Fruit fly (Drosophila melanogaster) whole organism, embryonic: ENCODE measurements around the gene pyd.
A peak's percentile ranks its signal among the peaks of the same experiment; 100 is the strongest.

Source experiments
- CG10462 ChIP-seq: fragments of 200-800 bp; sonication (Bioruptor generic); optimal IDR thresholded peaks from 2 replicates; lab custom pipeline; 2016; ENCODE audit warnings: missing biosample characterization, missing genetic modification characterization
- CG12071 ChIP-seq: fragments of 200-800 bp; sonication (Bioruptor generic); optimal IDR thresholded peaks from 3 replicates; lab custom pipeline; 2018; ENCODE audit warnings: missing biosample characterization, mild to moderate bottlenecking, missing genetic modification characterization
- CG12236 ChIP-seq: fragments of 200-800 bp; sonication (Bioruptor generic); optimal IDR thresholded peaks from 2 replicates; lab custom pipeline; 2016; ENCODE audit warnings: missing biosample characterization, missing genetic modification characterization
- CG1792 ChIP-seq: fragments of 200-800 bp; sonication (Bioruptor generic); optimal IDR thresholded peaks from 2 replicates; lab custom pipeline; 2016; ENCODE audit warnings: missing biosample characterization, missing genetic modification characterization
- CG2712 ChIP-seq: fragments of 200-800 bp; optimal IDR thresholded peaks from 3 replicates; lab custom pipeline; 2019; ENCODE audit warnings: missing biosample characterization, mild to moderate bottlenecking, missing genetic modification characterization, moderate library complexity
- CG34224 ChIP-seq: fragments of 200-800 bp; sonication (Bioruptor generic); IDR thresholded peaks from 3 replicates; pipeline ENCODE4 v1.3.6; 2022; ENCODE audit warnings: missing biosample characterization, missing genetic modification characterization; ENCODE audit not compliant: partially characterized antibody
- CG6791 ChIP-seq: fragments of 200-800 bp; sonication (Bioruptor generic); IDR thresholded peaks from 3 replicates; pipeline ENCODE4 v1.3.6; 2022; ENCODE audit warnings: missing biosample characterization, missing genetic modification characterization; ENCODE audit not compliant: partially characterized antibody
- CG6854 ChIP-seq: fragments of 200-800 bp; sonication (Bioruptor generic); optimal IDR thresholded peaks from 3 replicates; lab custom pipeline; 2017; ENCODE audit warnings: missing biosample characterization, mild to moderate bottlenecking, missing genetic modification characterization
- CG7786 ChIP-seq: fragments of 200-800 bp; sonication (Bioruptor generic); optimal IDR thresholded peaks from 2 replicates; lab custom pipeline; 2016; ENCODE audit warnings: missing biosample characterization, missing genetic modification characterization
- CG7963 ChIP-seq: fragments of 200-800 bp; sonication (Bioruptor generic); IDR thresholded peaks from 3 replicates; pipeline ENCODE4 v1.3.6; 2022; ENCODE audit warnings: missing biosample characterization, missing genetic modification characterization; ENCODE audit not compliant: partially characterized antibody
- CG7987 ChIP-seq: fragments of 200-800 bp; sonication (Bioruptor generic); optimal IDR thresholded peaks from 2 replicates; lab custom pipeline; 2018; ENCODE audit warnings: missing biosample characterization, mild to moderate bottlenecking, missing genetic modification characterization, moderate library complexity
- CG9817 ChIP-seq: fragments of 200-800 bp; sonication (Bioruptor generic); optimal IDR thresholded peaks from 2 replicates; lab custom pipeline; 2018; ENCODE audit warnings: missing biosample characterization, mild to moderate bottlenecking, missing genetic modification characterization, moderate library complexity
- Camta ChIP-seq: fragments of 200-800 bp; sonication (Bioruptor generic); optimal IDR thresholded peaks from 2 replicates; lab custom pipeline; 2016; ENCODE audit warnings: missing biosample characterization, missing genetic modification characterization
- D ChIP-seq, 2 experiments: fragments of 200-800 bp in 1 of 2; fragments of >200 bp in 1 of 2; sonication (Bioruptor generic) in 1 of 2; optimal IDR thresholded peaks; 2 replicates in 1 of 2; 3 replicates in 1 of 2; lab custom pipeline; 2017; ENCODE audit warnings: mild to moderate bottlenecking in 1 of 2, missing biosample characterization in 1 of 2, missing genetic modification characterization in 1 of 2, missing genetic modification reagents in 1 of 2
- D19A ChIP-seq: fragments of 200-800 bp; optimal IDR thresholded peaks from 3 replicates; lab custom pipeline; 2019; ENCODE audit warnings: missing biosample characterization, mild to moderate bottlenecking, missing genetic modification characterization, moderate library complexity
- Dad ChIP-seq: fragments of 200-800 bp; sonication (Bioruptor generic); optimal IDR thresholded peaks from 3 replicates; lab custom pipeline; 2016; ENCODE audit warnings: missing biosample characterization, missing genetic modification characterization
- Deaf1 ChIP-seq: fragments of 200-800 bp; optimal IDR thresholded peaks from 3 replicates; lab custom pipeline; 2019; ENCODE audit warnings: missing biosample characterization, mild to moderate bottlenecking, missing genetic modification characterization, moderate library complexity
- Dref ChIP-seq: fragments of 200-800 bp; sonication (Bioruptor generic); IDR thresholded peaks from 2 replicates; pipeline ENCODE4 v1.3.6; 2022; ENCODE audit warnings: missing biosample characterization, missing genetic modification characterization
- E2f1 ChIP-seq: fragments of 200-800 bp; sonication (Bioruptor generic); IDR thresholded peaks from 2 replicates; pipeline ENCODE4 v1.3.6; 2022; ENCODE audit warnings: missing biosample characterization, missing genetic modification characterization
- Elba2 ChIP-seq: fragments of 200-800 bp; sonication (Bioruptor generic); optimal IDR thresholded peaks from 3 replicates; lab custom pipeline; 2016; ENCODE audit warnings: missing biosample characterization, missing genetic modification characterization
- HmgZ ChIP-seq: fragments of 200-800 bp; sonication (Bioruptor generic); optimal IDR thresholded peaks from 2 replicates; lab custom pipeline; 2018; ENCODE audit warnings: missing biosample characterization, mild to moderate bottlenecking, missing genetic modification characterization
- Max ChIP-seq: fragments of 200-800 bp; sonication (Bioruptor generic); optimal IDR thresholded peaks from 2 replicates; lab custom pipeline; 2016; ENCODE audit warnings: missing biosample characterization, mild to moderate bottlenecking, missing genetic modification characterization
- Med ChIP-seq: fragments of 200-800 bp; sonication (Bioruptor generic); peaks from one replicate; lab custom pipeline; 2016; ENCODE audit warnings: missing biosample characterization, missing genetic modification characterization, mild to moderate bottlenecking, inconsistent platforms, moderate library complexity
- NFAT ChIP-seq: fragments of 200-800 bp; sonication (Bioruptor generic); IDR thresholded peaks from 2 replicates; pipeline ENCODE4 v1.3.6; 2022; ENCODE audit warnings: missing biosample characterization, missing genetic modification characterization
- Optix ChIP-seq: fragments of 200-800 bp; sonication (Bioruptor generic); IDR thresholded peaks from 3 replicates; pipeline ENCODE4 v1.3.6; 2022; ENCODE audit warnings: missing biosample characterization, missing genetic modification characterization
- Pdp1 ChIP-seq, 2 experiments: fragments of 200-800 bp; sonication (Bioruptor generic); optimal IDR thresholded peaks; 3 replicates each; lab custom pipeline; 2016; ENCODE audit warnings: missing biosample characterization in 2 of 2, missing genetic modification characterization in 2 of 2, mild to moderate bottlenecking in 1 of 2, moderate library complexity in 1 of 2
- Ptx1 ChIP-seq: fragments of 200-800 bp; sonication (Bioruptor generic); IDR thresholded peaks from 2 replicates; pipeline ENCODE4 v1.3.6; 2022; ENCODE audit warnings: missing biosample characterization, missing genetic modification characterization
- ab ChIP-seq: fragments of 200-800 bp; sonication (Bioruptor generic); optimal IDR thresholded peaks from 2 replicates; lab custom pipeline; 2016; ENCODE audit warnings: missing biosample characterization, missing genetic modification characterization
- bab2 ChIP-seq: fragments of 200-800 bp; sonication (Bioruptor generic); optimal IDR thresholded peaks from 2 replicates; lab custom pipeline; 2016; ENCODE audit warnings: missing biosample characterization, missing genetic modification characterization
- bowl ChIP-seq: fragments of 200-800 bp; sonication (Bioruptor generic); IDR thresholded peaks from 2 replicates; pipeline ENCODE4 v1.3.6; 2022; ENCODE audit warnings: missing biosample characterization, missing genetic modification characterization
- chinmo ChIP-seq: fragments of 200-800 bp; sonication (Bioruptor generic); IDR thresholded peaks from 4 replicates; pipeline ENCODE4 v1.3.6; 2022; ENCODE audit warnings: missing biosample characterization, missing genetic modification characterization; ENCODE audit not compliant: partially characterized antibody
- danr ChIP-seq: fragments of 200-800 bp; sonication (Bioruptor generic); IDR thresholded peaks from 2 replicates; pipeline ENCODE4 v1.3.6; 2022; ENCODE audit warnings: missing biosample characterization, missing genetic modification characterization
- fd64A ChIP-seq: fragments of 200-800 bp; sonication (Bioruptor generic); optimal IDR thresholded peaks from 3 replicates; lab custom pipeline; 2018; ENCODE audit warnings: missing biosample characterization, mild to moderate bottlenecking, missing genetic modification characterization
- gro ChIP-seq: fragments of 200-800 bp; sonication (Bioruptor generic); optimal IDR thresholded peaks from 2 replicates; lab custom pipeline; 2016; ENCODE audit warnings: missing biosample characterization, missing genetic modification characterization
- gsb-n ChIP-seq: fragments of 200-800 bp; sonication (Bioruptor generic); optimal IDR thresholded peaks from 3 replicates; lab custom pipeline; 2018; ENCODE audit warnings: missing biosample characterization, mild to moderate bottlenecking, missing genetic modification characterization
- jigr1 ChIP-seq: fragments of 200-800 bp; sonication (Bioruptor generic); IDR thresholded peaks from 3 replicates; pipeline ENCODE4 v1.3.6; 2022; ENCODE audit warnings: missing biosample characterization, missing genetic modification characterization
- kni ChIP-seq: fragments of 200-800 bp; sonication (Bioruptor generic); optimal IDR thresholded peaks from 3 replicates; lab custom pipeline; 2017; ENCODE audit warnings: mild to moderate bottlenecking, missing biosample characterization, missing genetic modification reagents, missing genetic modification characterization
- lola ChIP-seq, 3 experiments: fragments of >200 bp in 2 of 3; fragments of 200-800 bp in 1 of 3; sonication (Bioruptor generic) in 1 of 3; optimal IDR thresholded peaks; 2 replicates each; lab custom pipeline; 2017 to 2019; ENCODE audit warnings: missing biosample characterization in 3 of 3, missing genetic modification characterization in 3 of 3, mild to moderate bottlenecking in 1 of 3, moderate library complexity in 1 of 3
- mld ChIP-seq: fragments of 200-800 bp; sonication (Bioruptor generic); IDR thresholded peaks from 3 replicates; pipeline ENCODE4 v1.3.6; 2022; ENCODE audit warnings: missing biosample characterization, missing genetic modification characterization; ENCODE audit not compliant: partially characterized antibody
- pan ChIP-seq, 4 experiments: fragments of >200 bp in 3 of 4; fragments of 200-800 bp in 1 of 4; sonication (Bioruptor generic) in 1 of 4; optimal IDR thresholded peaks in 3 of 4; IDR thresholded peaks in 1 of 4; 2 replicates each; pipeline versions ENCODE4 v1.3.6 to Lab custom; 2017 to 2022; ENCODE audit warnings: missing biosample characterization in 2 of 4, missing genetic modification characterization in 2 of 4, mixed read lengths in 1 of 4
- pho ChIP-seq: fragments of 200-800 bp; sonication (Bioruptor generic); optimal IDR thresholded peaks from 2 replicates; lab custom pipeline; 2016; ENCODE audit warnings: missing biosample characterization, missing genetic modification characterization
- psq ChIP-seq: fragments of 200-800 bp; sonication (Bioruptor generic); optimal IDR thresholded peaks from 2 replicates; lab custom pipeline; 2017; ENCODE audit warnings: missing biosample characterization, missing genetic modification characterization
- schlank ChIP-seq: fragments of 200-800 bp; sonication (Bioruptor generic); optimal IDR thresholded peaks from 2 replicates; lab custom pipeline; 2018; ENCODE audit warnings: missing biosample characterization, mild to moderate bottlenecking, missing genetic modification characterization
- slou ChIP-seq: fragments of 200-800 bp; sonication (Bioruptor generic); optimal IDR thresholded peaks from 3 replicates; lab custom pipeline; 2016; ENCODE audit warnings: missing biosample characterization, missing genetic modification characterization
- stc ChIP-seq: fragments of 200-800 bp; sonication (Bioruptor generic); IDR thresholded peaks from 2 replicates; pipeline ENCODE4 v1.3.6; 2022; ENCODE audit warnings: missing biosample characterization, missing genetic modification characterization
- stwl ChIP-seq: fragments of 200-800 bp; sonication (Bioruptor generic); optimal IDR thresholded peaks from 3 replicates; lab custom pipeline; 2018; ENCODE audit warnings: missing biosample characterization, mild to moderate bottlenecking, missing genetic modification characterization, moderate library complexity
- trem ChIP-seq: fragments of 200-800 bp; optimal IDR thresholded peaks from 3 replicates; lab custom pipeline; 2019; ENCODE audit warnings: missing biosample characterization, mild to moderate bottlenecking, missing genetic modification characterization, moderate library complexity
- vnd ChIP-seq: fragments of 200-800 bp; sonication (Bioruptor generic); IDR thresholded peaks from 3 replicates; pipeline ENCODE4 v1.3.6; 2022; ENCODE audit warnings: missing biosample characterization, missing genetic modification characterization; ENCODE audit not compliant: partially characterized antibody
- yki ChIP-seq: fragments of >200 bp; optimal IDR thresholded peaks from 3 replicates; lab custom pipeline; 2018

The pyd gene

dm6 chr3R:8863094-8863865 is 68.4 kb downstream of the pyd start (continued):
- TF ChIP-seq CG6854 (GFP tag; lab: Kevin White, UChicago) (no peak), CG7987 (GFP tag; lab: Kevin White, UChicago) (no peak), HmgZ (tag; lab: Kevin White, UChicago) (no peak), danr (no peak), chinmo (no peak), mld (GFP tag; lab: Robert Waterston, UW) (no peak), schlank (tag; lab: Kevin White, UChicago) (no peak), Deaf1 (tag; lab: Kevin White, UChicago) (no peak), CG2712 (peak; percentile 0), CG7786 (no peak), bowl (GFP tag; lab: Robert Waterston, UW) (no peak), stc (GFP tag; lab: Robert Waterston, UW) (no peak), CG10462 (GFP tag; lab: Kevin White, UChicago) (no peak), D (optimal IDR thresholded peaks at IDR 0.05; lab: Kevin White, UChicago) (no peak), D (GFP tag; optimal IDR thresholded peaks at IDR 0.05; lab: Kevin White, UChicago) (no peak), kni (GFP tag; lab: Kevin White, UChicago) (no peak), ab (GFP tag; lab: Kevin White, UChicago) (no peak), Pdp1 (GFP tag; optimal IDR thresholded peaks at IDR 0.05; lab: Kevin White, UChicago) (no peak), CG12071 (GFP tag; lab: Kevin White, UChicago) (no peak), vnd (GFP tag; lab: Robert Waterston, UW) (no peak), NFAT (GFP tag; lab: Robert Waterston, UW) (no peak), Med (GFP tag; lab: Kevin White, UChicago) (peak; percentile 72), CG1792 (GFP tag; lab: Kevin White, UChicago) (no peak), pan (optimal IDR thresholded peaks at IDR 0.05; lab: Kevin White, UChicago) (no peak), pan (GFP tag; optimal IDR thresholded peaks at IDR 0.05 in 1 of 2, IDR thresholded peaks at IDR 0.05 in 1 of 2) (no peak), gsb-n (tag; lab: Kevin White, UChicago) (peak; percentile 8), CG9817 (tag; lab: Kevin White, UChicago) (no peak), CG6791 (peak; percentile 67; the same call in 2 of the 3 replicates), stwl (peak; percentile 18), Camta (GFP tag; lab: Kevin White, UChicago) (no peak), psq (GFP tag; lab: Kevin White, UChicago) (no peak), lola (GFP tag; optimal IDR thresholded peaks at IDR 0.05; lab: Kevin White, UChicago) (peak in 1 of 3 experiments; percentile 52), Ptx1 (GFP tag; lab: Robert Waterston, UW) (no peak), Elba2 (no peak), CG34224 (GFP tag; lab: Robert Waterston, UW) (no peak), Dad (no peak), Dref (GFP tag; lab: Robert Waterston, UW) (no peak), Max (no peak), E2f1 (GFP tag; lab: Robert Waterston, UW) (no peak), Optix (GFP tag; lab: Robert Waterston, UW) (no peak), yki (no peak), gro (GFP tag; lab: Kevin White, UChicago) (no peak), fd64A (GFP tag; lab: Kevin White, UChicago) (no peak), trem (tag; lab: Kevin White, UChicago) (peak; percentile 43), CG12236 (GFP tag; lab: Kevin White, UChicago) (no peak), D19A (tag; lab: Kevin White, UChicago) (peak; percentile 78), jigr1 (GFP tag; lab: Robert Waterston, UW) (no peak), slou (GFP tag; lab: Kevin White, UChicago) (no peak), CG7963 (GFP tag; lab: Robert Waterston, UW) (no peak), bab2 (GFP tag; lab: Kevin White, UChicago) (no peak), pho (GFP tag; lab: Kevin White, UChicago) (no peak)
